Worm (Caenorhabditis elegans): Measurements from ENCODE around the gene F21C10.6.

DNA sequence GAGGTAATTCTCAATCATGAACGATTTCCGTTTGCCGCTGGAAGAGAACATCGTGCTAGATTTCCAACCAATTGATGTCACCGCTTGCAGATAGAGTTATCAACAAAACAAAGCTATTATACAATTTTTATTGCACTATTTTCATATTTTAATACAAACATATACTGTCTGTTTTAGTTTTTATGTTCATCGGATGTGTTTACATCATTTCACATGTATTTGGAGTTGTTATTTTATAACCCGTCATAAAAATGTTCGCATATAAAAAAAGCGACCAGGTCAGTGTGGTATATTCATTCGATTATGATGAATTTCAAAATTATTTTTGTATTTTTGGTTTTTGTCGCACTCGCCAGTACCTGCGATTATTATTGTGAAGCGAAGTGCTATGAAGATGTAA, 1.1 kb upstream of the F21C10.6 start, which contains the start of gene F21C10.11:
- TF ChIP-seq sdz-12 (GFP tag; optimal IDR thresholded peaks at IDR 0.05) (no peak), dmd-8 (GFP tag; IDR thresholded peaks at IDR 0.05) (no peak), skn-1 (tag; optimal IDR thresholded peaks at IDR 0.05) (no peak), unc-130 (GFP tag; optimal IDR thresholded peaks at IDR 0.05) (no peak), tag-97 (GFP tag; IDR thresholded peaks at IDR 0.05) (no peak), ces-1 (GFP tag; optimal IDR thresholded peaks at IDR 0.05) (no peak), nhr-25 (tag; optimal IDR thresholded peaks at IDR 0.05; ENCODE audit: borderline replicate concordance, insufficient read depth) (no peak), cey-2 (tag; optimal IDR thresholded peaks at IDR 0.05; ENCODE audit: borderline replicate concordance, insufficient read depth) (no peak)
